Fruit fly (Drosophila melanogaster) whole organism, embryonic: Measurements from ENCODE around the gene Zw.

Experiments used
- Ada2b ChIP-seq: fragments of 200-800 bp; sonication (Bioruptor generic); IDR thresholded peaks from 2 replicates; pipeline ENCODE4 v1.3.6; 2022; ENCODE audit warnings: missing biosample characterization, missing genetic modification characterization
- Atf6 ChIP-seq: fragments of 200-800 bp; sonication (Bioruptor generic); IDR thresholded peaks from 2 replicates; pipeline ENCODE4 v1.3.6; 2022; ENCODE audit warnings: missing biosample characterization, missing genetic modification characterization
- CG10543 ChIP-seq: fragments of 200-800 bp; sonication (Bioruptor generic); optimal IDR thresholded peaks from 3 replicates; lab custom pipeline; 2017; ENCODE audit warnings: missing biosample characterization, mild to moderate bottlenecking, missing genetic modification characterization, moderate library complexity
- CG11560 ChIP-seq: fragments of 200-800 bp; sonication (Bioruptor generic); IDR thresholded peaks from 3 replicates; pipeline ENCODE4 v1.3.6; 2022; ENCODE audit warnings: missing biosample characterization, missing genetic modification characterization
- CG12104 ChIP-seq: fragments of 200-800 bp; sonication (Bioruptor generic); optimal IDR thresholded peaks from 3 replicates; lab custom pipeline; 2016; ENCODE audit warnings: missing biosample characterization, missing genetic modification characterization
- CG12155 ChIP-seq: fragments of 200-800 bp; sonication (Bioruptor generic); optimal IDR thresholded peaks from 3 replicates; lab custom pipeline; 2016; ENCODE audit warnings: missing biosample characterization, missing genetic modification characterization
- CG13624 ChIP-seq: fragments of 200-800 bp; sonication (Bioruptor generic); optimal IDR thresholded peaks from 2 replicates; lab custom pipeline; 2016; ENCODE audit warnings: missing biosample characterization, missing genetic modification characterization
- CG14441 ChIP-seq: fragments of 200-800 bp; sonication (Bioruptor generic); IDR thresholded peaks from 2 replicates; pipeline ENCODE4 v1.3.6; 2022; ENCODE audit warnings: missing biosample characterization, missing genetic modification characterization
- CG15601 ChIP-seq: fragments of 200-800 bp; sonication (Bioruptor generic); optimal IDR thresholded peaks from 3 replicates; lab custom pipeline; 2019; ENCODE audit warnings: missing biosample characterization, mild to moderate bottlenecking, missing genetic modification characterization, moderate library complexity
- CG16813 ChIP-seq: fragments of 200-800 bp; sonication (Bioruptor generic); IDR thresholded peaks from 3 replicates; pipeline ENCODE4 v1.3.6; 2022; ENCODE audit warnings: missing biosample characterization, missing genetic modification characterization; ENCODE audit not compliant: partially characterized antibody
- CG16815 ChIP-seq: fragments of 200-800 bp; sonication (Bioruptor generic); optimal IDR thresholded peaks from 3 replicates; lab custom pipeline; 2017; ENCODE audit warnings: missing biosample characterization, mild to moderate bottlenecking, missing genetic modification characterization
- CG18764 ChIP-seq: fragments of 200-800 bp; sonication (Bioruptor generic); optimal IDR thresholded peaks from 3 replicates; lab custom pipeline; 2016; ENCODE audit warnings: missing biosample characterization, missing genetic modification characterization
- CG30020 ChIP-seq: fragments of 200-800 bp; optimal IDR thresholded peaks from 2 replicates; lab custom pipeline; 2019; ENCODE audit warnings: missing biosample characterization, mild to moderate bottlenecking, missing genetic modification characterization, moderate library complexity
- CG3163 ChIP-seq: fragments of 200-800 bp; sonication (Bioruptor generic); optimal IDR thresholded peaks from 3 replicates; lab custom pipeline; 2016; ENCODE audit warnings: missing biosample characterization, missing genetic modification characterization
- CG32532 ChIP-seq: fragments of 200-800 bp; sonication (Bioruptor generic); IDR thresholded peaks from 2 replicates; pipeline ENCODE4 v1.3.6; 2022; ENCODE audit warnings: missing biosample characterization, missing genetic modification characterization
- CG33213 ChIP-seq: fragments of 200-800 bp; sonication (Bioruptor generic); optimal IDR thresholded peaks from 3 replicates; lab custom pipeline; 2016; ENCODE audit warnings: missing biosample characterization, missing genetic modification characterization
- CG6654 ChIP-seq: fragments of 200-800 bp; sonication (Bioruptor generic); optimal IDR thresholded peaks from 2 replicates; lab custom pipeline; 2017; ENCODE audit warnings: missing biosample characterization, mild to moderate bottlenecking, missing genetic modification characterization
- Dbx ChIP-seq: fragments of 200-800 bp; sonication (Bioruptor generic); IDR thresholded peaks from 3 replicates; pipeline ENCODE4 v1.3.6; 2022; ENCODE audit warnings: missing biosample characterization, missing genetic modification characterization
- Dll ChIP-seq: fragments of 200-800 bp; sonication (Bioruptor generic); IDR thresholded peaks from 4 replicates; pipeline ENCODE4 v1.3.6; 2022; ENCODE audit warnings: missing biosample characterization, missing genetic modification characterization; ENCODE audit not compliant: partially characterized antibody
- Ets65A ChIP-seq: fragments of 200-800 bp; sonication (Bioruptor generic); peaks from one replicate; lab custom pipeline; 2016; ENCODE audit warnings: missing biosample characterization, missing genetic modification characterization
- HHEX ChIP-seq: fragments of 200-800 bp; sonication (Bioruptor generic); optimal IDR thresholded peaks from 3 replicates; lab custom pipeline; 2017; ENCODE audit warnings: missing biosample characterization, mild to moderate bottlenecking, missing genetic modification characterization, missing genetic modification reagents
- HLH54F ChIP-seq: fragments of 200-800 bp; sonication (Bioruptor generic); optimal IDR thresholded peaks from 3 replicates; lab custom pipeline; 2016; ENCODE audit warnings: missing biosample characterization, missing genetic modification characterization
- HmgD ChIP-seq: fragments of 200-800 bp; sonication (Bioruptor generic); optimal IDR thresholded peaks from 3 replicates; lab custom pipeline; 2016; ENCODE audit warnings: missing biosample characterization, missing genetic modification characterization
- HmgZ ChIP-seq: fragments of 200-800 bp; sonication (Bioruptor generic); optimal IDR thresholded peaks from 2 replicates; lab custom pipeline; 2018; ENCODE audit warnings: missing biosample characterization, mild to moderate bottlenecking, missing genetic modification characterization
- Hmx ChIP-seq: fragments of 200-800 bp; sonication (Bioruptor generic); optimal IDR thresholded peaks from 2 replicates; lab custom pipeline; 2016; ENCODE audit warnings: missing biosample characterization, missing genetic modification characterization
- Med ChIP-seq: fragments of 200-800 bp; sonication (Bioruptor generic); peaks from one replicate; lab custom pipeline; 2016; ENCODE audit warnings: missing biosample characterization, missing genetic modification characterization, mild to moderate bottlenecking, inconsistent platforms, moderate library complexity
- NC2α ChIP-seq: fragments of 200-800 bp; sonication (Bioruptor generic); optimal IDR thresholded peaks from 2 replicates; lab custom pipeline; 2016; ENCODE audit warnings: missing biosample characterization, missing genetic modification characterization
- Optix ChIP-seq: fragments of 200-800 bp; sonication (Bioruptor generic); IDR thresholded peaks from 3 replicates; pipeline ENCODE4 v1.3.6; 2022; ENCODE audit warnings: missing biosample characterization, missing genetic modification characterization
- Ravus ChIP-seq: fragments of 200-800 bp; sonication (Bioruptor generic); IDR thresholded peaks from 2 replicates; pipeline ENCODE4 v1.3.6; 2022; ENCODE audit warnings: missing biosample characterization, missing genetic modification characterization
- Scr ChIP-seq: fragments of 200-800 bp; sonication (Bioruptor generic); IDR thresholded peaks from 2 replicates; pipeline ENCODE4 v1.3.6; 2022; ENCODE audit warnings: missing biosample characterization, missing genetic modification characterization; ENCODE audit not compliant: partially characterized antibody
- abd-A ChIP-seq: fragments of 200-800 bp; sonication (Bioruptor generic); optimal IDR thresholded peaks from 3 replicates; lab custom pipeline; 2019; ENCODE audit warnings: missing biosample characterization, mild to moderate bottlenecking, missing genetic modification characterization, moderate library complexity
- bowl ChIP-seq: fragments of 200-800 bp; sonication (Bioruptor generic); IDR thresholded peaks from 2 replicates; pipeline ENCODE4 v1.3.6; 2022; ENCODE audit warnings: missing biosample characterization, missing genetic modification characterization
- corto ChIP-seq: fragments of 200-800 bp; sonication (Bioruptor generic); optimal IDR thresholded peaks from 2 replicates; lab custom pipeline; 2016; ENCODE audit warnings: missing biosample characterization, mild to moderate bottlenecking, missing genetic modification characterization, moderate library complexity
- crc ChIP-seq: fragments of 200-800 bp; sonication (Bioruptor generic); optimal IDR thresholded peaks from 2 replicates; lab custom pipeline; 2016; ENCODE audit warnings: missing biosample characterization, missing genetic modification characterization
- dimm ChIP-seq: fragments of 200-800 bp; sonication (Bioruptor generic); IDR thresholded peaks from 2 replicates; pipeline ENCODE4 v1.3.6; 2022; ENCODE audit warnings: missing biosample characterization, missing genetic modification characterization
- dm ChIP-seq: fragments of 200-800 bp; sonication (Bioruptor generic); optimal IDR thresholded peaks from 3 replicates; lab custom pipeline; 2016; ENCODE audit warnings: missing biosample characterization, missing genetic modification characterization
- dpn ChIP-seq, 2 experiments: fragments of 200-800 bp; sonication (Bioruptor generic); optimal IDR thresholded peaks; 3 replicates each; lab custom pipeline; 2016; ENCODE audit warnings: missing biosample characterization in 2 of 2, missing genetic modification characterization in 2 of 2
- exex ChIP-seq: fragments of 200-800 bp; sonication (Bioruptor generic); optimal IDR thresholded peaks from 4 replicates; lab custom pipeline; 2018; ENCODE audit warnings: missing biosample characterization, mild to moderate bottlenecking, missing genetic modification characterization, moderate library complexity
- fd3F ChIP-seq: fragments of 200-800 bp; sonication (Bioruptor generic); optimal IDR thresholded peaks from 2 replicates; lab custom pipeline; 2018; ENCODE audit warnings: missing biosample characterization, mild to moderate bottlenecking, missing genetic modification characterization, moderate library complexity
- gem ChIP-seq: fragments of 200-800 bp; sonication (Bioruptor generic); optimal IDR thresholded peaks from 2 replicates; lab custom pipeline; 2019; ENCODE audit warnings: missing biosample characterization, mild to moderate bottlenecking, missing genetic modification characterization, moderate library complexity
- gfzf ChIP-seq: fragments of 200-800 bp; sonication (Bioruptor generic); optimal IDR thresholded peaks from 2 replicates; lab custom pipeline; 2016; ENCODE audit warnings: missing biosample characterization, mild to moderate bottlenecking, missing genetic modification characterization, moderate library complexity
- klu ChIP-seq: fragments of 200-800 bp; sonication (Bioruptor generic); IDR thresholded peaks from 2 replicates; pipeline ENCODE4 v1.3.6; 2022; ENCODE audit warnings: missing biosample characterization, missing genetic modification characterization
- knrl ChIP-seq: fragments of 200-800 bp; sonication (Bioruptor generic); IDR thresholded peaks from 3 replicates; pipeline ENCODE4 v1.3.6; 2022; ENCODE audit warnings: missing biosample characterization, missing genetic modification characterization; ENCODE audit not compliant: partially characterized antibody
- lilli ChIP-seq: fragments of 200-800 bp; sonication (Bioruptor generic); optimal IDR thresholded peaks from 3 replicates; lab custom pipeline; 2016; ENCODE audit warnings: missing biosample characterization, missing genetic modification characterization
- lmd ChIP-seq: fragments of 200-800 bp; sonication (Bioruptor generic); IDR thresholded peaks from 2 replicates; pipeline ENCODE4 v1.3.6; 2022; ENCODE audit warnings: missing biosample characterization, missing genetic modification characterization
- nerfin-1 ChIP-seq: fragments of 200-800 bp; sonication (Bioruptor generic); optimal IDR thresholded peaks from 3 replicates; lab custom pipeline; 2019; ENCODE audit warnings: missing biosample characterization, mild to moderate bottlenecking, missing genetic modification characterization, moderate library complexity
- pb ChIP-seq: fragments of 200-800 bp; sonication (Bioruptor generic); optimal IDR thresholded peaks from 3 replicates; lab custom pipeline; 2016; ENCODE audit warnings: missing biosample characterization, missing genetic modification characterization
- so ChIP-seq: fragments of 200-800 bp; sonication (Bioruptor generic); IDR thresholded peaks from 3 replicates; pipeline ENCODE4 v1.3.6; 2022; ENCODE audit warnings: missing biosample characterization, missing genetic modification characterization
- tna ChIP-seq: fragments of 200-800 bp; sonication (Bioruptor generic); IDR thresholded peaks from 2 replicates; pipeline ENCODE4 v1.3.6; 2022; ENCODE audit warnings: missing biosample characterization, missing genetic modification characterization; ENCODE audit not compliant: partially characterized antibody
- toy ChIP-seq: fragments of 200-800 bp; sonication (Bioruptor generic); IDR thresholded peaks from 2 replicates; pipeline ENCODE4 v1.3.6; 2022; ENCODE audit warnings: missing biosample characterization, missing genetic modification characterization

Gene Zw

dm6 chrX:19683040-19683875, 16.2 kb downstream of the Zw start, which contains the start of the genes dome and Ubqn (continued):
- TF ChIP-seq Optix (no peak), Dbx (peak; percentile 32; the same call in 1 of the 3 replicates), NC2α (no peak), CG16815 (no peak), CG11560 (tag; lab: Robert Waterston, UW) (no peak), Med (GFP tag; lab: Kevin White, UChicago) (peak; percentile 77), bowl (GFP tag; lab: Robert Waterston, UW) (no peak), CG16813 (GFP tag; lab: Robert Waterston, UW) (peak; percentile 95), CG12104 (GFP tag; lab: Kevin White, UChicago) (no peak), HmgD (GFP tag; lab: Kevin White, UChicago) (peak; percentile 1), nerfin-1 (tag; lab: Kevin White, UChicago) (no peak), CG6654 (GFP tag; lab: Kevin White, UChicago) (no peak), CG12155 (GFP tag; lab: Kevin White, UChicago) (peak; percentile 78), pb (GFP tag; lab: Kevin White, UChicago) (no peak), fd3F (GFP tag; lab: Kevin White, UChicago) (no peak), crc (no peak), CG18764 (GFP tag; lab: Kevin White, UChicago) (no peak), Hmx (GFP tag; lab: Kevin White, UChicago) (no peak), HLH54F (GFP tag; lab: Kevin White, UChicago) (no peak), gem (no peak), abd-A (tag; lab: Kevin White, UChicago) (no peak), Ravus (GFP tag; lab: Robert Waterston, UW) (no peak), CG3163 (GFP tag; lab: Kevin White, UChicago) (peak; percentile 60), HmgZ (tag; lab: Kevin White, UChicago) (peak; percentile 10), Dll (peak; percentile 93), Ada2b (GFP tag; lab: Robert Waterston, UW) (no peak), knrl (GFP tag; lab: Robert Waterston, UW) (peak; percentile 93), CG15601 (tag; lab: Kevin White, UChicago) (peak; percentile 36), CG32532 (GFP tag; lab: Robert Waterston, UW) (peak; percentile 60; the same call in 1 of the 2 replicates), Atf6 (GFP tag; lab: Robert Waterston, UW) (no peak), Ets65A (GFP tag; lab: Kevin White, UChicago) (no peak), lmd (GFP tag; lab: Robert Waterston, UW) (no peak), corto (GFP tag; lab: Kevin White, UChicago) (no peak), lilli (GFP tag; lab: Kevin White, UChicago) (peak; percentile 31), dpn (GFP tag; optimal IDR thresholded peaks at IDR 0.05; lab: Kevin White, UChicago) (peak in 1 of 2 experiments; percentile 30), dm (peak; percentile 22), CG14441 (GFP tag; lab: Robert Waterston, UW) (no peak), dimm (GFP tag; lab: Robert Waterston, UW) (no peak), HHEX (GFP tag; lab: Kevin White, UChicago) (no peak), toy (GFP tag; lab: Robert Waterston, UW) (no peak), so (no peak), CG13624 (GFP tag; lab: Kevin White, UChicago) (peak; percentile 56), CG10543 (peak; percentile 77), CG30020 (tag; lab: Kevin White, UChicago) (peak; percentile 63), tna (GFP tag; lab: Robert Waterston, UW) (peak; percentile 88; the same call in 1 of the 2 replicates), gfzf (GFP tag; lab: Kevin White, UChicago) (peak; percentile 74), CG33213 (GFP tag; lab: Kevin White, UChicago) (no peak), klu (GFP tag; lab: Robert Waterston, UW) (no peak), Scr (GFP tag; lab: Robert Waterston, UW) (peak; percentile 95), exex (tag; lab: Kevin White, UChicago) (no peak)
